Fruit fly (Drosophila melanogaster): ENCODE data around the gene CG2126.
A peak's percentile ranks its signal among the peaks of the same experiment; 100 is the strongest.

Gene CG2126

dm6 chr3R:31744044-31744652 lies 32.3 kb downstream of the CG2126 start, which contains the start of gene CG1896 (continued):
- peak; percentile 45 for TF ChIP-seq CoRest (tag; optimal IDR thresholded peaks at IDR 0.05)
- TF ChIP-seq lbe (GFP tag; optimal IDR thresholded peaks at IDR 0.05): peak; percentile 68
- peak; percentile 11 for TF ChIP-seq cwo (GFP tag; optimal IDR thresholded peaks at IDR 0.05)
- TF ChIP-seq sens-2 (GFP tag; IDR thresholded peaks at IDR 0.05): no peak
- peak; percentile 71 for TF ChIP-seq seq (GFP tag; IDR thresholded peaks at IDR 0.05)
- no peak for TF ChIP-seq CG17186 (GFP tag; optimal IDR thresholded peaks at IDR 0.05)
- TF ChIP-seq sob (GFP tag; IDR thresholded peaks at IDR 0.05): peak; percentile 69
- peak; percentile 59; the same call in 1 of the 2 replicates for TF ChIP-seq CG6689 (GFP tag; IDR thresholded peaks at IDR 0.05)
- TF ChIP-seq fd64A (GFP tag; optimal IDR thresholded peaks at IDR 0.05): no peak
- no peak for TF ChIP-seq Sox102F (GFP tag; optimal IDR thresholded peaks at IDR 0.05)
- no peak for TF ChIP-seq grn (GFP tag; optimal IDR thresholded peaks at IDR 0.05)
- peak; percentile 46; the same call in 1 of the 2 replicates for TF ChIP-seq CG14441 (GFP tag; IDR thresholded peaks at IDR 0.05)
- peak; percentile 65; the same call in 2 of the 3 replicates for TF ChIP-seq Optix (GFP tag; IDR thresholded peaks at IDR 0.05)
- peak in 1 of 2 experiments; percentile 52 for TF ChIP-seq bsh (GFP tag; optimal IDR thresholded peaks at IDR 0.05)
- peak; percentile 5 for TF ChIP-seq CG9437 (GFP tag; optimal IDR thresholded peaks at IDR 0.05)
- TF ChIP-seq pzg (GFP tag; optimal IDR thresholded peaks at IDR 0.05): peak; percentile 17
- TF ChIP-seq Gug (GFP tag; IDR thresholded peaks at IDR 0.05): 0 out of 4 replicates have a peak, but pooled peaks have one; percentile 16
- TF ChIP-seq odd (GFP tag; optimal IDR thresholded peaks at IDR 0.05): no peak
- peak; percentile 30 for TF ChIP-seq dmrt11E (tag; optimal IDR thresholded peaks at IDR 0.05)
- peak; percentile 47; the same call in 1 of the 2 replicates for TF ChIP-seq ap (GFP tag; IDR thresholded peaks at IDR 0.05)
- TF ChIP-seq unpg (GFP tag; optimal IDR thresholded peaks at IDR 0.05): peak; percentile 43
- TF ChIP-seq grau (tag; optimal IDR thresholded peaks at IDR 0.05): peak; percentile 29
- TF ChIP-seq CG1233 (GFP tag; optimal IDR thresholded peaks at IDR 0.05): peak; percentile 39
- no peak for TF ChIP-seq CG10147 (GFP tag; optimal IDR thresholded peaks at IDR 0.05)
- TF ChIP-seq CG15514 (GFP tag; optimal IDR thresholded peaks at IDR 0.05): peak; percentile 48
- TF ChIP-seq CG3847 (GFP tag; IDR thresholded peaks at IDR 0.05): peak; percentile 34
- no peak for TF ChIP-seq h (optimal IDR thresholded peaks at IDR 0.05)
- peak; percentile 38 for TF ChIP-seq CG12155 (GFP tag; optimal IDR thresholded peaks at IDR 0.05)
- peak; percentile 19 for TF ChIP-seq D19B (GFP tag; optimal IDR thresholded peaks at IDR 0.05)
- 0 out of 2 replicates have a peak, but pooled peaks have one; percentile 14 for TF ChIP-seq bbx (GFP tag; IDR thresholded peaks at IDR 0.05; ENCODE audit: partially characterized antibody)
- peak; percentile 4 for TF ChIP-seq CTCF (GFP tag; optimal IDR thresholded peaks at IDR 0.05)
- TF ChIP-seq Meics (GFP tag; optimal IDR thresholded peaks at IDR 0.05): peak; percentile 45
- TF ChIP-seq Dek (tag; optimal IDR thresholded peaks at IDR 0.05): peak; percentile 6
- TF ChIP-seq lola (GFP tag; optimal IDR thresholded peaks at IDR 0.05): no peak
- TF ChIP-seq jigr1 (GFP tag; IDR thresholded peaks at IDR 0.05): no peak
- peak; percentile 57; the same call in 1 of the 2 replicates for TF ChIP-seq slbo (GFP tag; IDR thresholded peaks at IDR 0.05)
- TF ChIP-seq ewg (GFP tag; optimal IDR thresholded peaks at IDR 0.05): peak; percentile 26
- TF ChIP-seq CG15696 (tag; optimal IDR thresholded peaks at IDR 0.05): no peak
- TF ChIP-seq mam (GFP tag; optimal IDR thresholded peaks at IDR 0.05): peak; percentile 8
- peak; percentile 49; the same call in 1 of the 2 replicates for TF ChIP-seq CG32767 (GFP tag; IDR thresholded peaks at IDR 0.05)
- TF ChIP-seq MTF-1 (GFP tag; optimal IDR thresholded peaks at IDR 0.05; ENCODE audit: borderline replicate concordance): peak; percentile 5
- TF ChIP-seq Lhr (GFP tag; optimal IDR thresholded peaks at IDR 0.05): no peak
- TF ChIP-seq vfl (GFP tag; optimal IDR thresholded peaks at IDR 0.05): no peak
- no peak for TF ChIP-seq CG5180 (GFP tag; optimal IDR thresholded peaks at IDR 0.05)
- no peak for TF ChIP-seq abd-A (tag; optimal IDR thresholded peaks at IDR 0.05)
- TF ChIP-seq fd3F (GFP tag; optimal IDR thresholded peaks at IDR 0.05): no peak
- TF ChIP-seq CG2875 (GFP tag; optimal IDR thresholded peaks at IDR 0.05): peak; percentile 0
- TF ChIP-seq D19A (tag; optimal IDR thresholded peaks at IDR 0.05): peak; percentile 87
- no peak for TF ChIP-seq sim (GFP tag; IDR thresholded peaks at IDR 0.05)

Measured in whole organism, embryonic.